Worm (Caenorhabditis elegans) whole organism, young adult: Measurements from ENCODE around the gene Y41D4A.7.

Experiments used
- B0035.1 ChIP-seq: sonication (generic microtip); optimal IDR thresholded peaks from 2 replicates; lab custom pipeline; 2016; ENCODE audit warnings: missing genetic modification characterization, mild to moderate bottlenecking, missing compliant biosample characterization, missing genotype, missing genetic modification reagents
- B0336.3 ChIP-seq: fragments of 200-800 bp; sonication (Bioruptor generic); IDR thresholded peaks from 2 replicates; pipeline ENCODE4 v1.3.6; 2022; ENCODE audit warnings: missing genetic modification characterization, missing compliant biosample characterization
- C17E4.6 ChIP-seq: fragments of 200-800 bp; sonication (Bioruptor generic); IDR thresholded peaks from 2 replicates; pipeline ENCODE4 v1.3.6; 2022; ENCODE audit warnings: missing genetic modification reagents, missing genetic modification characterization, missing compliant biosample characterization
- Y53G8AR.9 ChIP-seq: fragments of 200-800 bp; sonication (Bioruptor generic); conservative IDR thresholded peaks from 2 replicates; pipeline ENCODE4 v1.3.6; 2022; ENCODE audit warnings: missing genetic modification reagents, missing genetic modification characterization, missing compliant biosample characterization
- Y95B8A.8 ChIP-seq: fragments of 200-800 bp; sonication (Bioruptor generic); IDR thresholded peaks from 2 replicates; pipeline ENCODE4 v1.3.6; 2022; ENCODE audit warnings: missing genetic modification reagents, missing genetic modification characterization, missing compliant biosample characterization
- atf-7 ChIP-seq: sonication (generic microtip); optimal IDR thresholded peaks from 2 replicates; lab custom pipeline; 2017; ENCODE audit warnings: mild to moderate bottlenecking, missing genetic modification characterization, missing compliant biosample characterization
- cebp-2 ChIP-seq: fragments of 200-800 bp; sonication (Bioruptor generic); IDR thresholded peaks from 2 replicates; pipeline ENCODE4 v1.3.6; 2022; ENCODE audit warnings: missing genetic modification characterization, missing compliant biosample characterization
- ceh-58 ChIP-seq: fragments of 200-800 bp; sonication (Bioruptor generic); IDR thresholded peaks from 2 replicates; pipeline ENCODE4 v1.3.6; 2022; ENCODE audit warnings: missing genetic modification characterization, missing compliant biosample characterization
- hsf-1 ChIP-seq: fragments of 200-800 bp; sonication (Bioruptor generic); IDR thresholded peaks from 2 replicates; pipeline ENCODE4 v1.3.6; 2022; ENCODE audit warnings: missing genetic modification reagents, missing genetic modification characterization, missing compliant biosample characterization
- lin-54 ChIP-seq: fragments of 200-800 bp; sonication (Bioruptor generic); optimal IDR thresholded peaks from 2 replicates; lab custom pipeline; 2018; ENCODE audit warnings: mild to moderate bottlenecking, missing genetic modification characterization, missing compliant biosample characterization
- nhr-27 ChIP-seq: fragments of 200-800 bp; sonication (Bioruptor generic); optimal IDR thresholded peaks from 2 replicates; lab custom pipeline; 2018; ENCODE audit warnings: mild to moderate bottlenecking, missing genetic modification characterization, moderate library complexity, missing compliant biosample characterization
- nhr-90 ChIP-seq: sonication (generic microtip); optimal IDR thresholded peaks from 2 replicates; lab custom pipeline; 2016; ENCODE audit warnings: missing genotype, mild to moderate bottlenecking, missing genetic modification characterization, missing compliant biosample characterization
- pha-4 ChIP-seq: fragments of 150-350 bp; sonication (generic microtip); optimal IDR thresholded peaks from 2 replicates; lab custom pipeline; 2014; ENCODE audit warnings: missing biosample characterization, missing genetic modification reagents, missing genetic modification characterization
- rec-8 ChIP-seq, 2 experiments: sonication (generic microtip); optimal IDR thresholded peaks; 2 replicates each; lab custom pipeline; 2016; ENCODE audit warnings: mild to moderate bottlenecking in 2 of 2, missing genetic modification characterization in 2 of 2, missing genetic modification reagents in 2 of 2, missing genotype in 2 of 2, missing biosample characterization in 1 of 2, missing compliant biosample characterization in 1 of 2, moderate library complexity in 1 of 2
- sdz-38 ChIP-seq: sonication (generic microtip); optimal IDR thresholded peaks from 2 replicates; lab custom pipeline; 2016; ENCODE audit warnings: missing genotype, missing genetic modification characterization, missing compliant biosample characterization
- ztf-25 ChIP-seq: fragments of 200-800 bp; sonication (Bioruptor generic); IDR thresholded peaks from 2 replicates; pipeline ENCODE4 v1.3.6; 2022; ENCODE audit warnings: missing genetic modification reagents, missing genetic modification characterization, missing compliant biosample characterization
- ztf-3 ChIP-seq: fragments of 200-800 bp; sonication (Bioruptor generic); optimal IDR thresholded peaks from 2 replicates; lab custom pipeline; 2018; ENCODE audit warnings: mild to moderate bottlenecking, missing genetic modification characterization, missing compliant biosample characterization

Y41D4A.7 gene

ce11 chrIV:1706996-1707395 lies 54.4 kb downstream of the Y41D4A.7 start, which contains the start of gene K08D12.4:
Gene K08D12.4, plus strand, starts transcription at chrIV:1707296.
- TF ChIP-seq C17E4.6 (GFP tag; lab: Robert Waterston, UW) = no peak
- TF ChIP-seq cebp-2 (GFP tag; lab: Robert Waterston, UW) = no peak
- TF ChIP-seq lin-54 = no peak
- no peak for TF ChIP-seq nhr-27 (tag; lab: Kevin White, UChicago)
- TF ChIP-seq sdz-38 (tag; lab: Kevin White, UChicago) = no peak
- TF ChIP-seq atf-7 = no peak
- TF ChIP-seq rec-8 (tag; optimal IDR thresholded peaks at IDR 0.05; lab: Kevin White, UChicago) = no peak
- TF ChIP-seq nhr-90 (tag; lab: Kevin White, UChicago) = no peak
- no peak for TF ChIP-seq B0336.3 (GFP tag; lab: Robert Waterston, UW)
- TF ChIP-seq B0035.1 (tag; lab: Kevin White, UChicago) = no peak
- TF ChIP-seq Y95B8A.8 = no peak
- TF ChIP-seq pha-4 (tag; lab: Kevin White, UChicago) = no peak
- TF ChIP-seq ztf-25 (GFP tag; lab: Robert Waterston, UW) = no peak
- no peak for TF ChIP-seq Y53G8AR.9 (GFP tag; lab: Robert Waterston, UW)
- no peak for TF ChIP-seq ceh-58 (GFP tag; lab: Robert Waterston, UW)
- no peak for TF ChIP-seq hsf-1
- TF ChIP-seq ztf-3 (GFP tag; lab: Kevin White, UChicago) = no peak
